Worm (Caenorhabditis elegans) whole organism, L3 larva: ENCODE results near the gene K08E7.5.
A peak's percentile ranks its signal among the peaks of the same experiment; 100 is the strongest.

ENCODE experiments used
- R02D3.7 ChIP-seq: fragments of 150-350 bp; optimal IDR thresholded peaks from 2 replicates; lab custom pipeline; 2014; ENCODE audit warnings: missing biosample characterization, missing genetic modification characterization
- ZK546.5 ChIP-seq: sonication (generic microtip); optimal IDR thresholded peaks from 2 replicates; lab custom pipeline; 2017; ENCODE audit warnings: missing biosample characterization, missing genetic modification characterization
- aly-2 ChIP-seq: fragments of 150-350 bp; optimal IDR thresholded peaks from 2 replicates; lab custom pipeline; 2014; ENCODE audit warnings: missing biosample characterization, missing genetic modification characterization
- ama-1 ChIP-seq: fragments of 150-350 bp; optimal IDR thresholded peaks from 2 replicates; lab custom pipeline; 2018
- ceh-16 ChIP-seq: sonication (generic microtip); optimal IDR thresholded peaks from 2 replicates; lab custom pipeline; 2017; ENCODE audit warnings: missing biosample characterization, missing genetic modification characterization
- ceh-28 ChIP-seq: fragments of 150-350 bp; optimal IDR thresholded peaks from 2 replicates; lab custom pipeline; 2014; ENCODE audit warnings: missing biosample characterization, missing genetic modification reagents, missing genetic modification characterization
- ceh-82 ChIP-seq: fragments of 150-350 bp; optimal IDR thresholded peaks from 2 replicates; lab custom pipeline; 2014; ENCODE audit warnings: missing biosample characterization, missing genetic modification characterization
- ceh-9 ChIP-seq: sonication (generic microtip); optimal IDR thresholded peaks from 2 replicates; lab custom pipeline; 2018; ENCODE audit warnings: missing biosample characterization, missing genetic modification characterization
- daf-12 ChIP-seq: fragments of 150-350 bp; optimal IDR thresholded peaks from 2 replicates; lab custom pipeline; 2014; ENCODE audit warnings: missing biosample characterization, missing genetic modification reagents, missing genetic modification characterization
- egl-27 ChIP-seq: sonication (generic microtip); optimal IDR thresholded peaks from 4 replicates; lab custom pipeline; 2017; ENCODE audit warnings: missing biosample characterization, missing genetic modification reagents, missing genetic modification characterization
- egl-5 ChIP-seq: fragments of 150-350 bp; optimal IDR thresholded peaks from 2 replicates; lab custom pipeline; 2017; ENCODE audit warnings: missing biosample characterization, missing genetic modification reagents, missing genetic modification characterization, inconsistent platforms
- elt-1 ChIP-seq: fragments of 150-350 bp; optimal IDR thresholded peaks from 2 replicates; lab custom pipeline; 2014; ENCODE audit warnings: missing biosample characterization, missing genetic modification characterization
- elt-2 ChIP-seq: sonication (generic microtip); optimal IDR thresholded peaks from 2 replicates; lab custom pipeline; 2016; ENCODE audit warnings: missing genetic modification reagents, mild to moderate bottlenecking, missing genetic modification characterization, missing compliant biosample characterization
- elt-3 ChIP-seq, 3 experiments: fragments of 150-350 bp in 1 of 3; sonication (generic microtip) in 2 of 3; optimal IDR thresholded peaks; 2 replicates in 2 of 3; 4 replicates in 1 of 3; lab custom pipeline; 2014 to 2017; ENCODE audit warnings: missing biosample characterization in 3 of 3, missing genetic modification characterization in 3 of 3
- eor-1 ChIP-seq, 2 experiments: fragments of 150-350 bp; optimal IDR thresholded peaks; 2 replicates each; lab custom pipeline; 2014 to 2018; ENCODE audit warnings: missing biosample characterization in 2 of 2, missing genetic modification characterization in 2 of 2
- fkh-10 ChIP-seq: sonication (generic microtip); optimal IDR thresholded peaks from 2 replicates; lab custom pipeline; 2017; ENCODE audit warnings: missing biosample characterization, missing genetic modification reagents, missing genetic modification characterization
- fkh-2 ChIP-seq: fragments of 150-350 bp; optimal IDR thresholded peaks from 2 replicates; lab custom pipeline; 2014; ENCODE audit warnings: missing biosample characterization, missing genetic modification reagents, missing genetic modification characterization
- fos-1 ChIP-seq: fragments of 150-350 bp; optimal IDR thresholded peaks from 2 replicates; lab custom pipeline; 2014; ENCODE audit warnings: missing biosample characterization, missing genetic modification characterization
- hmg-11 ChIP-seq: sonication (generic microtip); optimal IDR thresholded peaks from 2 replicates; lab custom pipeline; 2016; ENCODE audit warnings: missing genetic modification characterization, missing compliant biosample characterization
- jun-1 ChIP-seq: fragments of 150-350 bp; optimal IDR thresholded peaks from 2 replicates; lab custom pipeline; 2014; ENCODE audit warnings: missing biosample characterization, missing genetic modification reagents, missing genetic modification characterization
- lin-15B ChIP-seq: fragments of 150-350 bp; optimal IDR thresholded peaks from 2 replicates; lab custom pipeline; 2014; ENCODE audit warnings: missing biosample characterization, missing genetic modification characterization
- lin-39 ChIP-seq: fragments of 150-350 bp; optimal IDR thresholded peaks from 2 replicates; lab custom pipeline; 2018; ENCODE audit warnings: missing biosample characterization, missing genetic modification reagents, missing genetic modification characterization
- lsy-12 ChIP-seq: sonication (generic microtip); optimal IDR thresholded peaks from 2 replicates; lab custom pipeline; 2016; ENCODE audit warnings: mild to moderate bottlenecking, missing genetic modification characterization, missing compliant biosample characterization
- mdl-1 ChIP-seq: fragments of 150-350 bp; optimal IDR thresholded peaks from 2 replicates; lab custom pipeline; 2014; ENCODE audit warnings: missing biosample characterization, missing genetic modification characterization
- mml-1 ChIP-seq: fragments of 150-350 bp; sonication (generic microtip); optimal IDR thresholded peaks from 3 replicates; lab custom pipeline; 2014; ENCODE audit warnings: missing biosample characterization, missing genetic modification characterization
- nfya-1 ChIP-seq: sonication (generic microtip); optimal IDR thresholded peaks from 2 replicates; lab custom pipeline; 2017; ENCODE audit warnings: missing genetic modification characterization, mild to moderate bottlenecking, missing compliant biosample characterization, antibody characterized with exemption, moderate library complexity; ENCODE audit not compliant: insufficient read depth
- nhr-11 ChIP-seq: fragments of 150-350 bp; optimal IDR thresholded peaks from 2 replicates; lab custom pipeline; 2014; ENCODE audit warnings: missing biosample characterization, missing genetic modification characterization
- nhr-12 ChIP-seq: fragments of 150-350 bp; optimal IDR thresholded peaks from 2 replicates; lab custom pipeline; 2014; ENCODE audit warnings: missing biosample characterization, missing genetic modification characterization
- nhr-23 ChIP-seq: fragments of 150-350 bp; optimal IDR thresholded peaks from 2 replicates; lab custom pipeline; 2014; ENCODE audit warnings: missing biosample characterization, missing genetic modification reagents, missing genetic modification characterization
- nhr-237 ChIP-seq: fragments of 150-350 bp; optimal IDR thresholded peaks from 2 replicates; lab custom pipeline; 2014; ENCODE audit warnings: missing biosample characterization, missing genetic modification characterization
- nhr-25 ChIP-seq: sonication (generic microtip); optimal IDR thresholded peaks from 2 replicates; lab custom pipeline; 2017; ENCODE audit warnings: missing biosample characterization, missing genetic modification characterization
- nhr-43 ChIP-seq: sonication (generic microtip); optimal IDR thresholded peaks from 2 replicates; lab custom pipeline; 2016; ENCODE audit warnings: mild to moderate bottlenecking, missing genetic modification characterization, missing compliant biosample characterization; ENCODE audit not compliant: poor library complexity, severe bottlenecking
- nhr-67 ChIP-seq: fragments of 150-350 bp; optimal IDR thresholded peaks from 2 replicates; lab custom pipeline; 2014; ENCODE audit warnings: missing biosample characterization, missing genetic modification characterization
- nhr-76 ChIP-seq: fragments of 150-350 bp; sonication (generic microtip); optimal IDR thresholded peaks from 5 replicates; lab custom pipeline; 2014; ENCODE audit warnings: missing biosample characterization, missing genetic modification characterization
- nhr-77 ChIP-seq: fragments of 150-350 bp; optimal IDR thresholded peaks from 2 replicates; lab custom pipeline; 2014; ENCODE audit warnings: missing biosample characterization, missing genetic modification characterization
- pha-4 ChIP-seq: fragments of 150-350 bp; optimal IDR thresholded peaks from 2 replicates; lab custom pipeline; 2014; ENCODE audit warnings: missing biosample characterization, missing genetic modification reagents, missing genetic modification characterization
- pqm-1 ChIP-seq: fragments of 150-350 bp; optimal IDR thresholded peaks from 2 replicates; lab custom pipeline; 2017; ENCODE audit warnings: missing biosample characterization, missing genetic modification characterization, inconsistent platforms
- sea-2 ChIP-seq: fragments of 150-350 bp; sonication (generic microtip); optimal IDR thresholded peaks from 4 replicates; lab custom pipeline; 2014; ENCODE audit warnings: missing biosample characterization, missing genetic modification reagents, missing genetic modification characterization
- skn-1 ChIP-seq: fragments of 150-350 bp; optimal IDR thresholded peaks from 2 replicates; lab custom pipeline; 2014; ENCODE audit warnings: missing biosample characterization, missing genetic modification characterization
- snpc-4 ChIP-seq: fragments of 150-350 bp; optimal IDR thresholded peaks from 2 replicates; lab custom pipeline; 2014; ENCODE audit warnings: missing biosample characterization, missing genetic modification characterization
- tbx-2 ChIP-seq: sonication (generic microtip); optimal IDR thresholded peaks from 2 replicates; lab custom pipeline; 2016; ENCODE audit warnings: mild to moderate bottlenecking, missing genetic modification characterization, missing compliant biosample characterization
- unc-39 ChIP-seq: sonication (generic microtip); optimal IDR thresholded peaks from 4 replicates; lab custom pipeline; 2017; ENCODE audit warnings: missing biosample characterization, missing genetic modification characterization
- unc-62 ChIP-seq: fragments of 150-350 bp; sonication (generic microtip); optimal IDR thresholded peaks from 4 replicates; lab custom pipeline; 2014; ENCODE audit warnings: missing biosample characterization, missing genetic modification reagents, missing genetic modification characterization
- zag-1 ChIP-seq: fragments of 150-350 bp; optimal IDR thresholded peaks from 2 replicates; lab custom pipeline; 2014; ENCODE audit warnings: missing biosample characterization, missing genetic modification characterization
- ztf-11 ChIP-seq: fragments of 150-350 bp; optimal IDR thresholded peaks from 2 replicates; lab custom pipeline; 2014; ENCODE audit warnings: missing biosample characterization, missing genetic modification characterization
- ztf-4 ChIP-seq: fragments of 150-350 bp; optimal IDR thresholded peaks from 2 replicates; lab custom pipeline; 2014; ENCODE audit warnings: missing biosample characterization, missing genetic modification characterization

The K08E7.5 gene

DNA sequence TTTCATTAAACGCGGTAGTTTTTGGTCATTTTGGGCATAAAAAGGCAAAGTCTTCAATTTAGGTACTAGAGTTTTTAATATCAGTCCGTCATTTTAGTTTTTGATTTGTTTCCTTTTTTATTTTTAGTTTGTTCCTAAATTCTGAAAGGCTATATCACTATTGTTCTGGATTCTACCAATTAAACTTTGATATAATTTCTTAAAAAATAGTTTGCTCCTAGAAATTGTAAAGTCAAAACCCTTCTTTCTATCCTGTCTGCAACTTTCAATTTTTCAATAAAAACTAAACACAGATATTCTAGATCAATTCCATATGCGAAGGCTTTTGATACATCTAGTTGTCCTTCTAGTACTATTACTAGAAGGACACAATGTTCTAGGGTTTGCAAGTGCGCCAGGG lies at the start of gene K08E7.5:
TSS of gene K08E7.5 (plus strand) at position 301 of the 400 bp plus-strand sequence.
- TF ChIP-seq aly-2 (no peak), mdl-1 (tag; lab: Kevin White, UChicago) (no peak), nhr-11 (tag; lab: Kevin White, UChicago) (no peak)

DNA sequence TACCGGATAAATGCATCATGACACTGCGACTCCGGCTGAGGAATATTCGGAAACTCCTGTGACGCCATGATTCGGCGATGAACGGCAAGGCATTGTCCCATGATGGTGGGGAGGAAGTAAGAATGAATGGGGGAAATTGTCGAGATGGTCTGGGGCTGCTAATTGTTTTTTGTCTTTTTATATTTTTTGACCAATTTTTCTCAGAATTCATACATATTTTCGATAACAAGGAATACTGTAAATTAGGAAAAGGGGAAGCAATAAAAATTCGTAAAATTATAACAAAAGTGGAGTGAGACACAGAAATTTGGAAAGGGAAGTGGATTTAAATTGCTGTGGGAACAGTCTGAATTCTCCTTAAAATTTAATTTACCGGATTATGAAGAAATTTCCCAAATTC lies 47.8 kb upstream of the K08E7.5 start, which contains the start of gene eak-4:
TSS of gene eak-4 (minus strand) at position 101 of the 400 bp plus-strand sequence.
- TF ChIP-seq jun-1 (tag; lab: Kevin White, UChicago), result no peak
- TF ChIP-seq elt-2 (tag; lab: Kevin White, UChicago), result no peak
- TF ChIP-seq ceh-82 (tag; lab: Kevin White, UChicago), result no peak
- no peak for TF ChIP-seq ceh-16 (tag; lab: Kevin White, UChicago)
- TF ChIP-seq nhr-77 (tag; lab: Kevin White, UChicago), result no peak
- no peak for TF ChIP-seq lsy-12
- no peak for TF ChIP-seq fkh-10 (GFP tag; lab: Kevin White, UChicago)
- no peak for TF ChIP-seq skn-1 (tag; lab: Kevin White, UChicago)
- TF ChIP-seq lin-39 (tag; lab: Kevin White, UChicago), result no peak
- no peak for TF ChIP-seq unc-62 (GFP tag; lab: Kevin White, UChicago)
- no peak for TF ChIP-seq elt-3 (tag; optimal IDR thresholded peaks at IDR 0.05; lab: Kevin White, UChicago)
- TF ChIP-seq nhr-67, result no peak
- no peak for TF ChIP-seq nhr-43 (tag; lab: Kevin White, UChicago)
- no peak for TF ChIP-seq nhr-23 (tag; lab: Kevin White, UChicago)
- no peak for TF ChIP-seq sea-2
- no peak for TF ChIP-seq pqm-1 (tag; lab: Kevin White, UChicago)
- TF ChIP-seq daf-12 (tag; lab: Kevin White, UChicago), result no peak
- TF ChIP-seq, all 47 proteins: peak for 0

DNA sequence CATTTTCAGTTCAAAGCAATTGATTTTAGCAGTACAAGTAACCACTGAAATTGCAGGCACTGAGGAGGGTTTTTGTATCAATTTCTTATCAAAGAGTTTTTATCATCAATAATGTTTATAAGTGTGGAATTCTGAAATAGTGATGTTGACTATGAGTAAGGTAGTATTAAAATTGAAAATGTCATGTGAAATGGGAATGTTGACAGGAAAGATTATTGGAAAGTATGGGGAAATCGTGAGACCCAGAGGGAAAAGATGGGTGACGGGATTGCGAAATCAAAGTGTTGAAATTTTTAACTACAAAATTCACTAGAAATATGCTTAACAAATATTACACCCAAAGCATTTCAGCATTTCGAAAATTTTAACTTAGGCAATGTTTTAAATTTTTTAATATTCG lies 46.0 kb upstream of the K08E7.5 start, which contains the start of gene F53B2.8:
TSS of gene F53B2.8 (minus strand) at position 180 of the 400 bp plus-strand sequence.
- TF ChIP-seq pha-4 (tag; lab: Kevin White, UChicago) (peak; percentile 86), nfya-1 (tag; lab: Kevin White, UChicago) (no peak), nhr-76 (tag; lab: Kevin White, UChicago) (no peak), nhr-25 (tag; lab: Kevin White, UChicago) (no peak), nhr-43 (tag; lab: Kevin White, UChicago) (no peak), daf-12 (tag; lab: Kevin White, UChicago) (no peak), ceh-9 (tag; lab: Kevin White, UChicago) (no peak), elt-3 (tag; optimal IDR thresholded peaks at IDR 0.05; lab: Kevin White, UChicago) (no peak), nhr-12 (tag; lab: Kevin White, UChicago) (no peak), ztf-4 (no peak), egl-5 (tag; lab: Kevin White, UChicago) (no peak), mml-1 (no peak), tbx-2 (tag; lab: Kevin White, UChicago) (no peak), nhr-237 (tag; lab: Kevin White, UChicago) (no peak), unc-62 (GFP tag; lab: Kevin White, UChicago) (no peak), ztf-11 (no peak), ceh-28 (tag; lab: Kevin White, UChicago) (no peak), mdl-1 (tag; lab: Kevin White, UChicago) (no peak), eor-1 (tag; optimal IDR thresholded peaks at IDR 0.05; lab: Kevin White, UChicago) (no peak), R02D3.7 (tag; lab: Kevin White, UChicago) (no peak), jun-1 (tag; lab: Kevin White, UChicago) (peak; percentile 78), zag-1 (tag; lab: Kevin White, UChicago) (no peak), ama-1 (lab: Kevin White, UChicago) (no peak), fkh-2 (no peak), hmg-11 (tag; lab: Kevin White, UChicago) (no peak), lsy-12 (no peak), snpc-4 (peak; percentile 0), nhr-23 (tag; lab: Kevin White, UChicago) (no peak), egl-27 (tag; lab: Kevin White, UChicago) (no peak), fkh-10 (GFP tag; lab: Kevin White, UChicago) (no peak), nhr-11 (tag; lab: Kevin White, UChicago) (no peak), ceh-82 (tag; lab: Kevin White, UChicago) (no peak), elt-2 (tag; lab: Kevin White, UChicago) (peak; percentile 92), nhr-77 (tag; lab: Kevin White, UChicago) (no peak), elt-1 (no peak), sea-2 (no peak), pqm-1 (tag; lab: Kevin White, UChicago) (peak; percentile 71), lin-15B (tag; lab: Kevin White, UChicago) (no peak), fos-1 (tag; lab: Kevin White, UChicago) (no peak), ceh-16 (tag; lab: Kevin White, UChicago) (no peak), unc-39 (no peak), skn-1 (tag; lab: Kevin White, UChicago) (peak; percentile 41), ZK546.5 (no peak), aly-2 (no peak)
